Fruit fly (Drosophila melanogaster) whole organism, embryonic: Measurements from ENCODE around the gene Jhbp16.
A peak's percentile ranks its signal among the peaks of the same experiment; 100 is the strongest.

ENCODE experiments used
- ATbp ChIP-seq: fragments of 200-800 bp; sonication (Bioruptor generic); optimal IDR thresholded peaks from 2 replicates; lab custom pipeline; 2017; ENCODE audit warnings: missing biosample characterization, mild to moderate bottlenecking, missing genetic modification characterization, missing genetic modification reagents
- Adf1 ChIP-seq: fragments of 200-800 bp; sonication (Bioruptor generic); IDR thresholded peaks from 2 replicates; pipeline ENCODE4 v1.3.6; 2022; ENCODE audit warnings: missing biosample characterization, missing genetic modification characterization
- Bdp1 ChIP-seq: fragments of 200-800 bp; sonication (Bioruptor generic); optimal IDR thresholded peaks from 3 replicates; lab custom pipeline; 2016; ENCODE audit warnings: missing biosample characterization, missing genetic modification characterization
- CG10654 ChIP-seq: fragments of 200-800 bp; sonication (Bioruptor generic); optimal IDR thresholded peaks from 2 replicates; lab custom pipeline; 2016; ENCODE audit warnings: missing biosample characterization, missing genetic modification characterization
- CG10959 ChIP-seq: fragments of 200-800 bp; sonication (Bioruptor generic); IDR thresholded peaks from 2 replicates; pipeline ENCODE4 v1.3.6; 2022; ENCODE audit warnings: missing biosample characterization, missing genetic modification characterization
- CG11504 ChIP-seq: fragments of 200-800 bp; sonication (Bioruptor generic); optimal IDR thresholded peaks from 3 replicates; lab custom pipeline; 2019; ENCODE audit warnings: missing biosample characterization, mild to moderate bottlenecking, missing genetic modification characterization, moderate library complexity
- CG12942 ChIP-seq: fragments of 200-800 bp; sonication (Bioruptor generic); optimal IDR thresholded peaks from 3 replicates; lab custom pipeline; 2016; ENCODE audit warnings: missing biosample characterization, missing genetic modification characterization
- CG15073 ChIP-seq: fragments of 200-800 bp; sonication (Bioruptor generic); optimal IDR thresholded peaks from 2 replicates; lab custom pipeline; 2016; ENCODE audit warnings: missing biosample characterization, missing genetic modification characterization
- CG17186 ChIP-seq: fragments of 200-800 bp; sonication (Bioruptor generic); optimal IDR thresholded peaks from 3 replicates; lab custom pipeline; 2017; ENCODE audit warnings: missing biosample characterization, missing genetic modification reagents, missing genetic modification characterization
- CG17385 ChIP-seq: fragments of 200-800 bp; sonication (Bioruptor generic); optimal IDR thresholded peaks from 3 replicates; lab custom pipeline; 2018; ENCODE audit warnings: missing biosample characterization, mild to moderate bottlenecking, missing genetic modification characterization
- CG17912 ChIP-seq: fragments of 200-800 bp; sonication (Bioruptor generic); optimal IDR thresholded peaks from 2 replicates; lab custom pipeline; 2018; ENCODE audit warnings: missing biosample characterization, mild to moderate bottlenecking, missing genetic modification characterization
- CG18262 ChIP-seq: fragments of 200-800 bp; optimal IDR thresholded peaks from 3 replicates; lab custom pipeline; 2019; ENCODE audit warnings: missing biosample characterization, mild to moderate bottlenecking, missing genetic modification characterization, moderate library complexity
- CG18476 ChIP-seq: fragments of 200-800 bp; sonication (Bioruptor generic); optimal IDR thresholded peaks from 2 replicates; lab custom pipeline; 2016; ENCODE audit warnings: missing biosample characterization, mild to moderate bottlenecking, missing genetic modification characterization
- CG2889 ChIP-seq: fragments of 200-800 bp; sonication (Bioruptor generic); IDR thresholded peaks from 3 replicates; pipeline ENCODE4 v1.3.6; 2022; ENCODE audit warnings: missing biosample characterization, missing genetic modification characterization
- CG3726 ChIP-seq: fragments of 200-800 bp; sonication (Bioruptor generic); IDR thresholded peaks from 3 replicates; pipeline ENCODE4, ENCODE4 v1.3.6; 2022; ENCODE audit warnings: missing biosample characterization, missing genetic modification characterization
- CG3995 ChIP-seq: fragments of 200-800 bp; sonication (Bioruptor generic); optimal IDR thresholded peaks from 3 replicates; lab custom pipeline; 2016; ENCODE audit warnings: missing biosample characterization, missing genetic modification characterization
- CG4328 ChIP-seq: fragments of 200-800 bp; sonication (Bioruptor generic); optimal IDR thresholded peaks from 3 replicates; lab custom pipeline; 2017; ENCODE audit warnings: missing biosample characterization, missing genetic modification reagents, missing genetic modification characterization
- CG6689 ChIP-seq: fragments of 200-800 bp; sonication (Bioruptor generic); IDR thresholded peaks from 2 replicates; pipeline ENCODE4 v1.3.6; 2022; ENCODE audit warnings: missing biosample characterization, missing genetic modification characterization
- CG6813 ChIP-seq: fragments of 200-800 bp; sonication (Bioruptor generic); optimal IDR thresholded peaks from 2 replicates; lab custom pipeline; 2017; ENCODE audit warnings: missing biosample characterization, missing genetic modification characterization, mild to moderate bottlenecking, moderate library complexity, missing genetic modification reagents
- D19A ChIP-seq: fragments of 200-800 bp; optimal IDR thresholded peaks from 3 replicates; lab custom pipeline; 2019; ENCODE audit warnings: missing biosample characterization, mild to moderate bottlenecking, missing genetic modification characterization, moderate library complexity
- Dll ChIP-seq: fragments of 200-800 bp; sonication (Bioruptor generic); IDR thresholded peaks from 4 replicates; pipeline ENCODE4 v1.3.6; 2022; ENCODE audit warnings: missing biosample characterization, missing genetic modification characterization; ENCODE audit not compliant: partially characterized antibody
- Drgx ChIP-seq: fragments of 200-800 bp; sonication (Bioruptor generic); IDR thresholded peaks from 2 replicates; pipeline ENCODE4 v1.3.6; 2022; ENCODE audit warnings: missing biosample characterization, missing genetic modification characterization
- Elba2 ChIP-seq: fragments of 200-800 bp; sonication (Bioruptor generic); optimal IDR thresholded peaks from 3 replicates; lab custom pipeline; 2016; ENCODE audit warnings: missing biosample characterization, missing genetic modification characterization
- Hr3 ChIP-seq: fragments of 200-800 bp; sonication (Bioruptor generic); optimal IDR thresholded peaks from 3 replicates; lab custom pipeline; 2016; ENCODE audit warnings: missing biosample characterization, missing genetic modification characterization
- MESR4 ChIP-seq: fragments of 200-800 bp; sonication (Bioruptor generic); optimal IDR thresholded peaks from 2 replicates; lab custom pipeline; 2018; ENCODE audit warnings: missing biosample characterization, mild to moderate bottlenecking, missing genetic modification characterization, moderate library complexity
- Med ChIP-seq: fragments of 200-800 bp; sonication (Bioruptor generic); peaks from one replicate; lab custom pipeline; 2016; ENCODE audit warnings: missing biosample characterization, missing genetic modification characterization, mild to moderate bottlenecking, inconsistent platforms, moderate library complexity
- Nf-YA ChIP-seq: fragments of 200-800 bp; sonication (Bioruptor generic); IDR thresholded peaks from 2 replicates; pipeline ENCODE4 v1.3.6; 2022; ENCODE audit warnings: missing biosample characterization, missing genetic modification characterization
- Pdp1 ChIP-seq, 2 experiments: fragments of 200-800 bp; sonication (Bioruptor generic); optimal IDR thresholded peaks; 3 replicates each; lab custom pipeline; 2016; ENCODE audit warnings: missing biosample characterization in 2 of 2, missing genetic modification characterization in 2 of 2, mild to moderate bottlenecking in 1 of 2, moderate library complexity in 1 of 2
- Sry-δ ChIP-seq: fragments of 200-800 bp; sonication (Bioruptor generic); optimal IDR thresholded peaks from 2 replicates; lab custom pipeline; 2016; ENCODE audit warnings: missing biosample characterization, missing genetic modification characterization
- Trl ChIP-seq, 3 experiments: fragments of >200 bp in 2 of 3; fragments of 200-800 bp in 1 of 3; sonication (Bioruptor generic) in 1 of 3; optimal IDR thresholded peaks; 2 replicates in 1 of 3; 3 replicates in 2 of 3; lab custom pipeline; 2016 to 2017; ENCODE audit warnings: missing biosample characterization in 1 of 3, missing genetic modification characterization in 1 of 3
- Xrp1 ChIP-seq: fragments of 200-800 bp; sonication (Bioruptor generic); IDR thresholded peaks from 2 replicates; pipeline ENCODE4 v1.3.6; 2022; ENCODE audit warnings: missing biosample characterization, missing genetic modification characterization
- abd-A ChIP-seq: fragments of 200-800 bp; sonication (Bioruptor generic); optimal IDR thresholded peaks from 3 replicates; lab custom pipeline; 2019; ENCODE audit warnings: missing biosample characterization, mild to moderate bottlenecking, missing genetic modification characterization, moderate library complexity
- ac ChIP-seq: fragments of 200-800 bp; sonication (Bioruptor generic); optimal IDR thresholded peaks from 3 replicates; lab custom pipeline; 2017; ENCODE audit warnings: missing biosample characterization, mild to moderate bottlenecking, missing genetic modification characterization
- amos ChIP-seq: fragments of 200-800 bp; sonication (Bioruptor generic); IDR thresholded peaks from 2 replicates; pipeline ENCODE4 v1.3.6; 2022; ENCODE audit warnings: missing biosample characterization, missing genetic modification characterization; ENCODE audit not compliant: partially characterized antibody
- ase ChIP-seq: fragments of 200-800 bp; sonication (Bioruptor generic); IDR thresholded peaks from 3 replicates; pipeline ENCODE4 v1.3.6; 2022; ENCODE audit warnings: missing biosample characterization, missing genetic modification characterization
- bigmax ChIP-seq: fragments of 200-800 bp; sonication (Bioruptor generic); optimal IDR thresholded peaks from 2 replicates; lab custom pipeline; 2018; ENCODE audit warnings: missing biosample characterization, mild to moderate bottlenecking, missing genetic modification characterization
- ewg ChIP-seq: fragments of 200-800 bp; sonication (Bioruptor generic); optimal IDR thresholded peaks from 3 replicates; lab custom pipeline; 2017; ENCODE audit warnings: mild to moderate bottlenecking, missing biosample characterization, missing genetic modification reagents, missing genetic modification characterization
- grn ChIP-seq: fragments of 200-800 bp; sonication (Bioruptor generic); optimal IDR thresholded peaks from 3 replicates; lab custom pipeline; 2017; ENCODE audit warnings: missing biosample characterization, missing genetic modification characterization
- gsb ChIP-seq: fragments of 200-800 bp; sonication (Bioruptor generic); IDR thresholded peaks from 2 replicates; pipeline ENCODE4 v1.3.6; 2022; ENCODE audit warnings: missing biosample characterization, missing genetic modification characterization
- kah ChIP-seq: fragments of 200-800 bp; sonication (Bioruptor generic); optimal IDR thresholded peaks from 2 replicates; lab custom pipeline; 2018; ENCODE audit warnings: missing biosample characterization, mild to moderate bottlenecking, missing genetic modification characterization
- mirr ChIP-seq: fragments of 200-800 bp; sonication (Bioruptor generic); optimal IDR thresholded peaks from 3 replicates; lab custom pipeline; 2018; ENCODE audit warnings: missing biosample characterization, mild to moderate bottlenecking, missing genetic modification characterization
- nerfin-2 ChIP-seq: fragments of 200-800 bp; sonication (Bioruptor generic); IDR thresholded peaks from 2 replicates; pipeline ENCODE4 v1.3.6; 2022; ENCODE audit warnings: missing biosample characterization, missing genetic modification characterization; ENCODE audit not compliant: partially characterized antibody
- otp ChIP-seq: fragments of 200-800 bp; sonication (Bioruptor generic); IDR thresholded peaks from 3 replicates; pipeline ENCODE4, ENCODE4 v1.3.6; 2022; ENCODE audit warnings: missing biosample characterization, missing genetic modification characterization
- ro ChIP-seq: fragments of 200-800 bp; sonication (Bioruptor generic); IDR thresholded peaks from 2 replicates; pipeline ENCODE4 v1.3.6; 2022; ENCODE audit warnings: missing biosample characterization, missing genetic modification characterization
- salm ChIP-seq: fragments of 200-800 bp; sonication (Bioruptor generic); optimal IDR thresholded peaks from 2 replicates; lab custom pipeline; 2018; ENCODE audit warnings: missing biosample characterization, mild to moderate bottlenecking, missing genetic modification characterization
- sc ChIP-seq, 3 experiments: fragments of >200 bp in 2 of 3; fragments of 200-800 bp in 1 of 3; sonication (Bioruptor generic) in 1 of 3; optimal IDR thresholded peaks; 2 replicates in 2 of 3; 3 replicates in 1 of 3; lab custom pipeline; 2017; ENCODE audit warnings: mild to moderate bottlenecking in 1 of 3, missing biosample characterization in 1 of 3, missing genetic modification characterization in 1 of 3, missing genetic modification reagents in 1 of 3
- sd ChIP-seq: fragments of 200-800 bp; sonication (Bioruptor generic); optimal IDR thresholded peaks from 3 replicates; lab custom pipeline; 2018; ENCODE audit warnings: missing biosample characterization, mild to moderate bottlenecking, missing genetic modification characterization, moderate library complexity
- twi ChIP-seq: fragments of 200-800 bp; optimal IDR thresholded peaks from 2 replicates; lab custom pipeline; 2019; ENCODE audit warnings: missing biosample characterization, mild to moderate bottlenecking, missing genetic modification characterization, moderate library complexity

Gene Jhbp16

dm6 chr3R:21658752-21659468 lies 5.3 kb upstream of the Jhbp16 start (continued):
- TF ChIP-seq ro (GFP tag; lab: Robert Waterston, UW): no peak
- no peak for TF ChIP-seq MESR4
- no peak for TF ChIP-seq Xrp1 (GFP tag; lab: Robert Waterston, UW)
- TF ChIP-seq sc (optimal IDR thresholded peaks at IDR 0.05; lab: Kevin White, UChicago): no peak
- TF ChIP-seq sc (GFP tag; optimal IDR thresholded peaks at IDR 0.05; lab: Kevin White, UChicago): no peak
- peak; percentile 77 for TF ChIP-seq CG3995 (GFP tag; lab: Kevin White, UChicago)
- TF ChIP-seq D19A (tag; lab: Kevin White, UChicago): peak; percentile 19
- TF ChIP-seq Hr3: no peak
- TF ChIP-seq CG18262 (tag; lab: Kevin White, UChicago): no peak
- TF ChIP-seq grn (GFP tag; lab: Kevin White, UChicago): peak; percentile 9
- TF ChIP-seq nerfin-2: 0 out of 2 replicates have a peak, but pooled peaks have one; percentile 35
- peak; percentile 22 for TF ChIP-seq CG11504

- TF ChIP-seq otp (GFP tag; lab: Robert Waterston, UW): no peak
- no peak for TF ChIP-seq CG3726
- TF ChIP-seq ATbp (GFP tag; lab: Kevin White, UChicago): no peak
- TF ChIP-seq CG10959: no peak
- no peak for TF ChIP-seq Drgx (GFP tag; lab: Robert Waterston, UW)
- no peak for TF ChIP-seq gsb (GFP tag; lab: Robert Waterston, UW)
- no peak for TF ChIP-seq CG6813 (GFP tag; lab: Kevin White, UChicago)
- no peak for TF ChIP-seq bigmax (GFP tag; lab: Kevin White, UChicago)
- peak in 1 of 2 experiments; percentile 6 for TF ChIP-seq Pdp1 (GFP tag; optimal IDR thresholded peaks at IDR 0.05; lab: Kevin White, UChicago)
- peak; percentile 58 for TF ChIP-seq MESR4
- TF ChIP-seq twi (tag; lab: Kevin White, UChicago): peak; percentile 36
- no peak for TF ChIP-seq CG18476 (GFP tag; lab: Kevin White, UChicago)
- no peak for TF ChIP-seq CG2889
- TF ChIP-seq Elba2: peak; percentile 32
- no peak for TF ChIP-seq CG15073 (GFP tag; lab: Kevin White, UChicago)
- TF ChIP-seq CG17912: no peak
- TF ChIP-seq Trl (optimal IDR thresholded peaks at IDR 0.05; lab: Kevin White, UChicago): no peak
- TF ChIP-seq Trl (GFP tag; optimal IDR thresholded peaks at IDR 0.05; lab: Kevin White, UChicago): no peak
- no peak for TF ChIP-seq Bdp1 (GFP tag; lab: Kevin White, UChicago)
- TF ChIP-seq amos (GFP tag; lab: Robert Waterston, UW): no peak
- no peak for TF ChIP-seq mirr
- no peak for TF ChIP-seq ewg (GFP tag; lab: Kevin White, UChicago)
- TF ChIP-seq sd (tag; lab: Kevin White, UChicago): peak; percentile 54
- TF ChIP-seq Adf1 (GFP tag; lab: Robert Waterston, UW): no peak
- no peak for TF ChIP-seq ase (GFP tag; lab: Robert Waterston, UW)
- no peak for TF ChIP-seq Nf-YA (GFP tag; lab: Robert Waterston, UW)
- TF ChIP-seq ac (GFP tag; lab: Kevin White, UChicago): no peak
- TF ChIP-seq kah (GFP tag; lab: Kevin White, UChicago): no peak
- TF ChIP-seq CG4328 (GFP tag; lab: Kevin White, UChicago): no peak
- TF ChIP-seq CG12942: no peak
- no peak for TF ChIP-seq Dll (GFP tag; lab: Robert Waterston, UW)
- TF ChIP-seq CG6689 (GFP tag; lab: Robert Waterston, UW): no peak
- TF ChIP-seq abd-A (tag; lab: Kevin White, UChicago): no peak
- TF ChIP-seq CG10654 (GFP tag; lab: Kevin White, UChicago): no peak
- TF ChIP-seq CG17385 (GFP tag; lab: Kevin White, UChicago): peak; percentile 89
- TF ChIP-seq salm: no peak
- no peak for TF ChIP-seq CG17186
- no peak for TF ChIP-seq Sry-δ (GFP tag; lab: Kevin White, UChicago)
- peak; percentile 1 for TF ChIP-seq Med
Observed at dm6 chr3R:21660054-21660453, 4.1 kb upstream of the Jhbp16 start.
